Fruit fly (Drosophila melanogaster) whole organism, embryonic: ENCODE results near the gene CG10702.

ENCODE experiments used
- Bdp1 ChIP-seq: fragments of 200-800 bp; sonication (Bioruptor generic); optimal IDR thresholded peaks from 3 replicates; lab custom pipeline; 2016; ENCODE audit warnings: missing biosample characterization, missing genetic modification characterization
- CG10209 ChIP-seq: fragments of 200-800 bp; sonication (Bioruptor generic); optimal IDR thresholded peaks from 3 replicates; lab custom pipeline; 2017; ENCODE audit warnings: missing biosample characterization, mild to moderate bottlenecking, missing genetic modification characterization, missing genetic modification reagents
- CG10274 ChIP-seq: fragments of 200-800 bp; sonication (Bioruptor generic); optimal IDR thresholded peaks from 3 replicates; lab custom pipeline; 2017; ENCODE audit warnings: missing biosample characterization, mild to moderate bottlenecking, missing genetic modification characterization
- CG10431 ChIP-seq: fragments of 200-800 bp; sonication (Bioruptor generic); optimal IDR thresholded peaks from 3 replicates; lab custom pipeline; 2018; ENCODE audit warnings: missing biosample characterization, mild to moderate bottlenecking, missing genetic modification characterization
- CG11085 ChIP-seq: fragments of 200-800 bp; sonication (Bioruptor generic); IDR thresholded peaks from 2 replicates; pipeline ENCODE4 v1.3.6; 2022; ENCODE audit warnings: missing biosample characterization, missing genetic modification characterization
- CG11696 ChIP-seq: fragments of 200-800 bp; sonication (Bioruptor generic); IDR thresholded peaks from 2 replicates; pipeline ENCODE4 v1.3.6; 2022; ENCODE audit warnings: missing biosample characterization, missing genetic modification characterization
- CG12744 ChIP-seq: fragments of 200-800 bp; sonication (Bioruptor generic); optimal IDR thresholded peaks from 2 replicates; lab custom pipeline; 2016; ENCODE audit warnings: missing biosample characterization, missing genetic modification characterization
- CG13296 ChIP-seq: fragments of 200-800 bp; sonication (Bioruptor generic); optimal IDR thresholded peaks from 3 replicates; lab custom pipeline; 2018; ENCODE audit warnings: missing biosample characterization, mild to moderate bottlenecking, missing genetic modification characterization
- CG14014 ChIP-seq: fragments of 200-800 bp; sonication (Bioruptor generic); IDR thresholded peaks from 2 replicates; pipeline ENCODE4 v1.3.6; 2022; ENCODE audit warnings: missing biosample characterization, missing genetic modification characterization
- CG15269 ChIP-seq: fragments of 200-800 bp; sonication (Bioruptor generic); optimal IDR thresholded peaks from 2 replicates; lab custom pipeline; 2018; ENCODE audit warnings: missing biosample characterization, mild to moderate bottlenecking, missing genetic modification characterization, moderate library complexity
- CG17829 ChIP-seq: fragments of 200-800 bp; optimal IDR thresholded peaks from 2 replicates; lab custom pipeline; 2019; ENCODE audit warnings: missing biosample characterization, mild to moderate bottlenecking, missing genetic modification characterization, moderate library complexity
- CG31441 ChIP-seq: fragments of 200-800 bp; sonication (Bioruptor generic); IDR thresholded peaks from 2 replicates; pipeline ENCODE4 v1.3.6; 2022; ENCODE audit warnings: missing biosample characterization, missing genetic modification characterization
- CG4328 ChIP-seq: fragments of 200-800 bp; sonication (Bioruptor generic); optimal IDR thresholded peaks from 3 replicates; lab custom pipeline; 2017; ENCODE audit warnings: missing biosample characterization, missing genetic modification reagents, missing genetic modification characterization
- CG5953 ChIP-seq: fragments of 200-800 bp; sonication (Bioruptor generic); IDR thresholded peaks from 2 replicates; pipeline ENCODE4 v1.3.6; 2022; ENCODE audit warnings: missing biosample characterization, missing genetic modification characterization
- CG6175 ChIP-seq: fragments of 200-800 bp; sonication (Bioruptor generic); IDR thresholded peaks from 3 replicates; pipeline ENCODE4 v1.3.6; 2022; ENCODE audit warnings: missing biosample characterization, missing genetic modification characterization
- CG6272 ChIP-seq: fragments of 200-800 bp; sonication (Bioruptor generic); IDR thresholded peaks from 2 replicates; pipeline ENCODE4 v1.3.6; 2022; ENCODE audit warnings: missing biosample characterization, missing genetic modification characterization
- CG6854 ChIP-seq: fragments of 200-800 bp; sonication (Bioruptor generic); optimal IDR thresholded peaks from 3 replicates; lab custom pipeline; 2017; ENCODE audit warnings: missing biosample characterization, mild to moderate bottlenecking, missing genetic modification characterization
- CG7357 ChIP-seq: fragments of 200-800 bp; sonication (Bioruptor generic); IDR thresholded peaks from 3 replicates; pipeline ENCODE4 v1.3.6; 2022; ENCODE audit warnings: missing biosample characterization, missing genetic modification characterization
- CG7786 ChIP-seq: fragments of 200-800 bp; sonication (Bioruptor generic); optimal IDR thresholded peaks from 2 replicates; lab custom pipeline; 2016; ENCODE audit warnings: missing biosample characterization, missing genetic modification characterization
- CHES-1-like ChIP-seq: fragments of 200-800 bp; sonication (Bioruptor generic); optimal IDR thresholded peaks from 2 replicates; lab custom pipeline; 2016; ENCODE audit warnings: missing biosample characterization, missing genetic modification characterization
- Dll ChIP-seq: fragments of 200-800 bp; sonication (Bioruptor generic); IDR thresholded peaks from 4 replicates; pipeline ENCODE4 v1.3.6; 2022; ENCODE audit warnings: missing biosample characterization, missing genetic modification characterization; ENCODE audit not compliant: partially characterized antibody
- Fer1 ChIP-seq: fragments of 200-800 bp; sonication (Bioruptor generic); optimal IDR thresholded peaks from 2 replicates; lab custom pipeline; 2017; ENCODE audit warnings: missing biosample characterization, mild to moderate bottlenecking, missing genetic modification characterization
- Gug ChIP-seq: fragments of 200-800 bp; sonication (Bioruptor generic); IDR thresholded peaks from 4 replicates; pipeline ENCODE4 v1.3.6; 2022; ENCODE audit warnings: missing biosample characterization, missing genetic modification characterization
- Med ChIP-seq: fragments of 200-800 bp; sonication (Bioruptor generic); peaks from one replicate; lab custom pipeline; 2016; ENCODE audit warnings: missing biosample characterization, missing genetic modification characterization, mild to moderate bottlenecking, inconsistent platforms, moderate library complexity
- NC2α ChIP-seq: fragments of 200-800 bp; sonication (Bioruptor generic); optimal IDR thresholded peaks from 2 replicates; lab custom pipeline; 2016; ENCODE audit warnings: missing biosample characterization, missing genetic modification characterization
- Rfx ChIP-seq: fragments of 200-800 bp; sonication (Bioruptor generic); IDR thresholded peaks from 2 replicates; pipeline ENCODE4 v1.3.6; 2022; ENCODE audit warnings: missing biosample characterization, missing genetic modification characterization
- Scr ChIP-seq: fragments of 200-800 bp; sonication (Bioruptor generic); IDR thresholded peaks from 2 replicates; pipeline ENCODE4 v1.3.6; 2022; ENCODE audit warnings: missing biosample characterization, missing genetic modification characterization; ENCODE audit not compliant: partially characterized antibody
- Trl ChIP-seq, 3 experiments: fragments of >200 bp in 2 of 3; fragments of 200-800 bp in 1 of 3; sonication (Bioruptor generic) in 1 of 3; optimal IDR thresholded peaks; 2 replicates in 1 of 3; 3 replicates in 2 of 3; lab custom pipeline; 2016 to 2017; ENCODE audit warnings: missing biosample characterization in 1 of 3, missing genetic modification characterization in 1 of 3
- ato ChIP-seq: fragments of 200-800 bp; sonication (Bioruptor generic); IDR thresholded peaks from 2 replicates; pipeline ENCODE4 v1.3.6; 2022; ENCODE audit warnings: missing biosample characterization, missing genetic modification characterization; ENCODE audit not compliant: partially characterized antibody
- bab2 ChIP-seq: fragments of 200-800 bp; sonication (Bioruptor generic); optimal IDR thresholded peaks from 2 replicates; lab custom pipeline; 2016; ENCODE audit warnings: missing biosample characterization, missing genetic modification characterization
- bsh ChIP-seq, 2 experiments: fragments of 200-800 bp; sonication (Bioruptor generic); optimal IDR thresholded peaks; 2 replicates each; lab custom pipeline; 2017 to 2018; ENCODE audit warnings: mild to moderate bottlenecking in 2 of 2, missing biosample characterization in 2 of 2, missing genetic modification characterization in 2 of 2, moderate library complexity in 1 of 2
- cas ChIP-seq: fragments of 200-800 bp; sonication (Bioruptor generic); IDR thresholded peaks from 2 replicates; pipeline ENCODE4 v1.3.6; 2022; ENCODE audit warnings: missing biosample characterization, missing genetic modification characterization
- ci ChIP-seq: fragments of 200-800 bp; sonication (Bioruptor generic); IDR thresholded peaks from 3 replicates; pipeline ENCODE4 v1.3.6; 2022; ENCODE audit warnings: missing biosample characterization, missing genetic modification characterization
- crp ChIP-seq, 2 experiments: fragments of 200-800 bp; sonication (Bioruptor generic); optimal IDR thresholded peaks; 2 replicates in 1 of 2; 3 replicates in 1 of 2; lab custom pipeline; 2017; ENCODE audit warnings: missing biosample characterization in 2 of 2, missing genetic modification characterization in 2 of 2, mild to moderate bottlenecking in 1 of 2, moderate library complexity in 1 of 2
- dpn ChIP-seq, 2 experiments: fragments of 200-800 bp; sonication (Bioruptor generic); optimal IDR thresholded peaks; 3 replicates each; lab custom pipeline; 2016; ENCODE audit warnings: missing biosample characterization in 2 of 2, missing genetic modification characterization in 2 of 2
- fru ChIP-seq: fragments of >200 bp; optimal IDR thresholded peaks from 2 replicates; lab custom pipeline; 2017
- gcm ChIP-seq: fragments of 200-800 bp; sonication (Bioruptor generic); optimal IDR thresholded peaks from 2 replicates; lab custom pipeline; 2019; ENCODE audit warnings: missing biosample characterization, mild to moderate bottlenecking, missing genetic modification characterization, moderate library complexity
- ham ChIP-seq: fragments of 200-800 bp; sonication (Bioruptor generic); IDR thresholded peaks from 2 replicates; pipeline ENCODE4 v1.3.6; 2022; ENCODE audit warnings: missing biosample characterization, missing genetic modification characterization
- her ChIP-seq: fragments of 200-800 bp; sonication (Bioruptor generic); optimal IDR thresholded peaks from 2 replicates; lab custom pipeline; 2016; ENCODE audit warnings: missing biosample characterization, missing genetic modification characterization
- knrl ChIP-seq: fragments of 200-800 bp; sonication (Bioruptor generic); IDR thresholded peaks from 3 replicates; pipeline ENCODE4 v1.3.6; 2022; ENCODE audit warnings: missing biosample characterization, missing genetic modification characterization; ENCODE audit not compliant: partially characterized antibody
- odd ChIP-seq: fragments of 200-800 bp; sonication (Bioruptor generic); optimal IDR thresholded peaks from 2 replicates; lab custom pipeline; 2017; ENCODE audit warnings: missing biosample characterization, mild to moderate bottlenecking, missing genetic modification characterization
- phol ChIP-seq: fragments of 200-800 bp; sonication (Bioruptor generic); optimal IDR thresholded peaks from 3 replicates; lab custom pipeline; 2018; ENCODE audit warnings: missing biosample characterization, mild to moderate bottlenecking, missing genetic modification characterization, moderate library complexity
- row ChIP-seq: fragments of 200-800 bp; sonication (Bioruptor generic); IDR thresholded peaks from 3 replicates; pipeline ENCODE4 v1.3.6; 2022; ENCODE audit warnings: missing biosample characterization, missing genetic modification characterization
- sc ChIP-seq, 3 experiments: fragments of >200 bp in 2 of 3; fragments of 200-800 bp in 1 of 3; sonication (Bioruptor generic) in 1 of 3; optimal IDR thresholded peaks; 2 replicates in 2 of 3; 3 replicates in 1 of 3; lab custom pipeline; 2017; ENCODE audit warnings: mild to moderate bottlenecking in 1 of 3, missing biosample characterization in 1 of 3, missing genetic modification characterization in 1 of 3, missing genetic modification reagents in 1 of 3
- sqz ChIP-seq: fragments of 200-800 bp; sonication (Bioruptor generic); optimal IDR thresholded peaks from 3 replicates; lab custom pipeline; 2018; ENCODE audit warnings: missing biosample characterization, mild to moderate bottlenecking, missing genetic modification characterization
- tap ChIP-seq: fragments of 200-800 bp; optimal IDR thresholded peaks from 3 replicates; lab custom pipeline; 2019; ENCODE audit warnings: missing biosample characterization, mild to moderate bottlenecking, missing genetic modification characterization, moderate library complexity
- tio ChIP-seq: fragments of 200-800 bp; sonication (Bioruptor generic); optimal IDR thresholded peaks from 2 replicates; lab custom pipeline; 2017; ENCODE audit warnings: missing biosample characterization, missing genetic modification characterization, inconsistent platforms
- tna ChIP-seq: fragments of 200-800 bp; sonication (Bioruptor generic); IDR thresholded peaks from 2 replicates; pipeline ENCODE4 v1.3.6; 2022; ENCODE audit warnings: missing biosample characterization, missing genetic modification characterization; ENCODE audit not compliant: partially characterized antibody
- tup ChIP-seq: fragments of 200-800 bp; sonication (Bioruptor generic); optimal IDR thresholded peaks from 2 replicates; lab custom pipeline; 2016; ENCODE audit warnings: missing biosample characterization, mild to moderate bottlenecking, missing genetic modification characterization, moderate library complexity
- zen2 ChIP-seq: fragments of 200-800 bp; sonication (Bioruptor generic); IDR thresholded peaks from 3 replicates; pipeline ENCODE4 v1.3.6; 2022; ENCODE audit warnings: missing biosample characterization, missing genetic modification characterization; ENCODE audit not compliant: partially characterized antibody

The CG10702 gene

DNA sequence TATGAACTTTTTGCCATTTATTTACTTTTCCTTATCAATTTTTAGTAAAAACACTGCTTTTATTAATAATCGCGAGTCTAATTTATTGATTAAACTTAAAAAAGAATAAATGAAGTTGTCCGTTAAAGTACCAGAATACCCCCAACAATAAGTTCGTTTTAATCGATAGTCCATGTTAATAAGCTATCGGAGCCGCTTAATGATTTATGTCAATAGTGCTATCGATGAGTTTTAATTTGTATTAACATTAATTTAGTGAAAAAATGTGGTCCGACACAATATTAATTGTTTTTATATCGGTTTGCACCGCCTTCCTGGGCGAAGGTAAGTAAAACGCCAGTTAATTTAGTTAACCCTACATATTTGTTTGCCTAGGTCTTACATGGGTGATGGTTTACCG, 20.7 kb downstream of the CG10702 start, which contains the start of gene CG10470 (continued):
- TF ChIP-seq Trl (optimal IDR thresholded peaks at IDR 0.05; lab: Kevin White, UChicago) (no peak), Trl (GFP tag; optimal IDR thresholded peaks at IDR 0.05; lab: Kevin White, UChicago) (no peak), CG6175 (GFP tag; lab: Robert Waterston, UW) (no peak), CG11085 (no peak), ci (GFP tag; lab: Robert Waterston, UW) (no peak), CHES-1-like (GFP tag; lab: Kevin White, UChicago) (no peak), zen2 (GFP tag; lab: Robert Waterston, UW) (peak; percentile 70; the same call in 2 of the 3 replicates), phol (tag; lab: Kevin White, UChicago) (peak; percentile 43), CG5953 (GFP tag; lab: Robert Waterston, UW) (no peak), CG15269 (tag; lab: Kevin White, UChicago) (peak; percentile 53), Med (GFP tag; lab: Kevin White, UChicago) (peak; percentile 60), gcm (peak; percentile 9), CG12744 (GFP tag; lab: Kevin White, UChicago) (no peak), fru (lab: Kevin White, UChicago) (no peak), crp (GFP tag; optimal IDR thresholded peaks at IDR 0.05; lab: Kevin White, UChicago) (no peak), ham (GFP tag; lab: Robert Waterston, UW) (no peak), CG7786 (GFP tag; lab: Kevin White, UChicago) (no peak), CG10274 (no peak), Fer1 (GFP tag; lab: Kevin White, UChicago) (peak; percentile 13), tio (no peak), Gug (GFP tag; lab: Robert Waterston, UW) (no peak), CG11696 (GFP tag; lab: Robert Waterston, UW) (no peak), NC2α (GFP tag; lab: Kevin White, UChicago) (no peak), tap (tag; lab: Kevin White, UChicago) (no peak), her (GFP tag; lab: Kevin White, UChicago) (no peak), CG4328 (GFP tag; lab: Kevin White, UChicago) (no peak), CG10431 (GFP tag; lab: Kevin White, UChicago) (no peak), sqz (GFP tag; lab: Kevin White, UChicago) (no peak), tna (GFP tag; lab: Robert Waterston, UW) (peak; percentile 53), CG14014 (no peak), knrl (GFP tag; lab: Robert Waterston, UW) (peak; percentile 70; the same call in 2 of the 3 replicates), CG6854 (GFP tag; lab: Kevin White, UChicago) (no peak), Scr (peak; percentile 83), CG13296 (GFP tag; lab: Kevin White, UChicago) (no peak), dpn (GFP tag; optimal IDR thresholded peaks at IDR 0.05; lab: Kevin White, UChicago) (no peak), Rfx (no peak), CG31441 (GFP tag; lab: Robert Waterston, UW) (peak; percentile 34; the same call in 1 of the 2 replicates), tup (no peak), row (GFP tag; lab: Robert Waterston, UW) (peak; percentile 54; the same call in 1 of the 3 replicates), bab2 (GFP tag; lab: Kevin White, UChicago) (no peak), sc (optimal IDR thresholded peaks at IDR 0.05; lab: Kevin White, UChicago) (no peak), sc (GFP tag; optimal IDR thresholded peaks at IDR 0.05; lab: Kevin White, UChicago) (no peak), ato (GFP tag; lab: Robert Waterston, UW) (peak; percentile 71), bsh (GFP tag; optimal IDR thresholded peaks at IDR 0.05; lab: Kevin White, UChicago) (peak in 1 of 2 experiments; percentile 38), CG17829 (peak; percentile 54), odd (no peak), Dll (GFP tag; lab: Robert Waterston, UW) (peak; percentile 83), CG10209 (GFP tag; lab: Kevin White, UChicago) (no peak), CG6272 (GFP tag; lab: Robert Waterston, UW) (no peak), CG7357 (GFP tag; lab: Robert Waterston, UW) (no peak), Bdp1 (GFP tag; lab: Kevin White, UChicago) (no peak), cas (GFP tag; lab: Robert Waterston, UW) (no peak)
